Fruit fly (Drosophila melanogaster): ENCODE data around the gene CG33253.

dm6 chrX:19187624-19188085, 4.4 kb downstream of the CG33253 start, which contains the start of gene Mec2:
- TF ChIP-seq ken (GFP tag; IDR thresholded peaks at IDR 0.05) (peak; percentile 73), exex (tag; optimal IDR thresholded peaks at IDR 0.05) (no peak), CG10147 (GFP tag; optimal IDR thresholded peaks at IDR 0.05) (no peak), lola (GFP tag; optimal IDR thresholded peaks at IDR 0.05) (peak in 1 of 3 experiments; percentile 21), CG8281 (tag; optimal IDR thresholded peaks at IDR 0.05) (no peak), CG16863 (GFP tag; optimal IDR thresholded peaks at IDR 0.05) (peak; percentile 54), HLH54F (GFP tag; optimal IDR thresholded peaks at IDR 0.05) (peak; percentile 10), Stat92E (GFP tag; optimal IDR thresholded peaks at IDR 0.05) (no peak), nau (GFP tag; optimal IDR thresholded peaks at IDR 0.05) (no peak), oc (tag; optimal IDR thresholded peaks at IDR 0.05) (no peak), Fer3 (tag; optimal IDR thresholded peaks at IDR 0.05) (no peak), HmgD (GFP tag; optimal IDR thresholded peaks at IDR 0.05) (no peak)

All from whole organism, embryonic.